Worm (Caenorhabditis elegans) whole organism, young adult: Measurements from ENCODE around the gene T24D5.3.

Experiments
- C17E4.6 ChIP-seq: fragments of 200-800 bp; sonication (Bioruptor generic); IDR thresholded peaks from 2 replicates; pipeline ENCODE4 v1.3.6; 2022; ENCODE audit warnings: missing genetic modification reagents, missing genetic modification characterization, missing compliant biosample characterization
- F10E7.11 ChIP-seq: sonication (generic microtip); optimal IDR thresholded peaks from 2 replicates; lab custom pipeline; 2017; ENCODE audit warnings: mild to moderate bottlenecking, missing genetic modification characterization, moderate library complexity, missing compliant biosample characterization
- F22D6.2 ChIP-seq: sonication (generic microtip); optimal IDR thresholded peaks from 2 replicates; lab custom pipeline; 2016; ENCODE audit warnings: mild to moderate bottlenecking, missing genetic modification characterization, missing compliant biosample characterization
- F39B2.1 ChIP-seq: fragments of 200-800 bp; sonication (Bioruptor generic); IDR thresholded peaks from 2 replicates; pipeline ENCODE4 v1.3.6; 2022; ENCODE audit warnings: missing genetic modification reagents, missing genetic modification characterization, missing compliant biosample characterization
- F49E8.2 ChIP-seq: sonication (generic microtip); optimal IDR thresholded peaks from 3 replicates; lab custom pipeline; 2017; ENCODE audit warnings: missing genetic modification characterization, mild to moderate bottlenecking, missing compliant biosample characterization, antibody characterized with exemption, moderate library complexity; ENCODE audit not compliant: insufficient read depth
- F57A8.1 ChIP-seq: fragments of 200-800 bp; sonication (Bioruptor generic); optimal IDR thresholded peaks from 2 replicates; lab custom pipeline; 2018; ENCODE audit warnings: mild to moderate bottlenecking, missing genetic modification characterization, moderate library complexity, missing compliant biosample characterization
- T07F8.4 ChIP-seq: sonication (generic microtip); optimal IDR thresholded peaks from 2 replicates; lab custom pipeline; 2016; ENCODE audit warnings: mild to moderate bottlenecking, missing genetic modification characterization, moderate library complexity, missing compliant biosample characterization
- T26A5.8 ChIP-seq: sonication (generic microtip); optimal IDR thresholded peaks from 2 replicates; lab custom pipeline; 2016; ENCODE audit warnings: missing genetic modification characterization, missing compliant biosample characterization
- Y53G8AR.9 ChIP-seq: fragments of 200-800 bp; sonication (Bioruptor generic); conservative IDR thresholded peaks from 2 replicates; pipeline ENCODE4 v1.3.6; 2022; ENCODE audit warnings: missing genetic modification reagents, missing genetic modification characterization, missing compliant biosample characterization
- Y56A3A.18 ChIP-seq: fragments of 200-800 bp; sonication (Bioruptor generic); IDR thresholded peaks from 2 replicates; pipeline ENCODE4 v1.3.6; 2022; ENCODE audit warnings: missing genetic modification reagents, missing genetic modification characterization, missing compliant biosample characterization
- Y67H2A.10 ChIP-seq: fragments of 200-800 bp; sonication (Bioruptor generic); conservative IDR thresholded peaks from 2 replicates; pipeline ENCODE4 v1.3.6; 2022; ENCODE audit warnings: missing genetic modification reagents, missing genetic modification characterization, missing compliant biosample characterization
- Y79H2A.3 ChIP-seq: fragments of 200-800 bp; sonication (Bioruptor generic); conservative IDR thresholded peaks from 2 replicates; pipeline ENCODE4 v1.3.6; 2022; ENCODE audit warnings: missing genetic modification reagents, missing genetic modification characterization, missing compliant biosample characterization
- atf-7 ChIP-seq: sonication (generic microtip); optimal IDR thresholded peaks from 2 replicates; lab custom pipeline; 2017; ENCODE audit warnings: mild to moderate bottlenecking, missing genetic modification characterization, missing compliant biosample characterization
- attf-3 ChIP-seq: fragments of 200-800 bp; sonication (Bioruptor generic); conservative IDR thresholded peaks from 2 replicates; pipeline ENCODE4 v1.3.6; 2022; ENCODE audit warnings: missing genetic modification reagents, missing genetic modification characterization, missing compliant biosample characterization
- attf-5 ChIP-seq: fragments of 200-800 bp; sonication (Bioruptor generic); optimal IDR thresholded peaks from 2 replicates; lab custom pipeline; 2018; ENCODE audit warnings: mild to moderate bottlenecking, missing genetic modification characterization, missing compliant biosample characterization
- ceh-100 ChIP-seq: fragments of 200-800 bp; sonication (Bioruptor generic); IDR thresholded peaks from 2 replicates; pipeline ENCODE4 v1.3.6; 2022; ENCODE audit warnings: missing genetic modification reagents, missing genetic modification characterization, missing compliant biosample characterization
- ceh-58 ChIP-seq: fragments of 200-800 bp; sonication (Bioruptor generic); IDR thresholded peaks from 2 replicates; pipeline ENCODE4 v1.3.6; 2022; ENCODE audit warnings: missing genetic modification characterization, missing compliant biosample characterization
- ceh-79 ChIP-seq: sonication (generic microtip); optimal IDR thresholded peaks from 2 replicates; lab custom pipeline; 2017; ENCODE audit warnings: mild to moderate bottlenecking, missing genetic modification characterization, missing compliant biosample characterization
- ceh-91 ChIP-seq: fragments of 200-800 bp; sonication (Bioruptor generic); IDR thresholded peaks from 2 replicates; pipeline ENCODE4 v1.3.6; 2022; ENCODE audit warnings: missing genetic modification reagents, missing genetic modification characterization, missing compliant biosample characterization
- chd-7 ChIP-seq: sonication (generic microtip); optimal IDR thresholded peaks from 2 replicates; lab custom pipeline; 2016; ENCODE audit warnings: mild to moderate bottlenecking, missing genetic modification characterization, moderate library complexity, missing compliant biosample characterization
- dpl-1 ChIP-seq: fragments of 150-350 bp; optimal IDR thresholded peaks from 2 replicates; lab custom pipeline; 2014; ENCODE audit warnings: missing biosample characterization, missing genetic modification reagents, missing genetic modification characterization
- ekl-4 ChIP-seq: fragments of 200-800 bp; sonication (Bioruptor generic); IDR thresholded peaks from 2 replicates; pipeline ENCODE4 v1.3.6; 2022; ENCODE audit warnings: missing genetic modification reagents, missing genetic modification characterization, missing compliant biosample characterization
- gei-17 ChIP-seq: fragments of 200-800 bp; sonication (Bioruptor generic); optimal IDR thresholded peaks from 2 replicates; lab custom pipeline; 2018; ENCODE audit warnings: mild to moderate bottlenecking, missing genetic modification characterization, missing compliant biosample characterization
- him-1 ChIP-seq: sonication (generic microtip); optimal IDR thresholded peaks from 2 replicates; lab custom pipeline; 2016; ENCODE audit warnings: missing genotype, missing genetic modification reagents, missing genetic modification characterization, missing compliant biosample characterization
- hmg-1.2 ChIP-seq: fragments of 200-800 bp; sonication (Bioruptor generic); IDR thresholded peaks from 2 replicates; pipeline ENCODE4 v1.3.6; 2022; ENCODE audit warnings: missing genetic modification reagents, missing genetic modification characterization, missing compliant biosample characterization
- let-526 ChIP-seq: fragments of 200-800 bp; sonication (Bioruptor generic); IDR thresholded peaks from 2 replicates; pipeline ENCODE4 v1.3.6; 2022; ENCODE audit warnings: missing genetic modification reagents, missing genetic modification characterization, missing compliant biosample characterization
- lin-35 ChIP-seq, 3 experiments: fragments of 150-350 bp in 2 of 3; sonication (generic microtip) in 1 of 3; optimal IDR thresholded peaks; 2 replicates each; lab custom pipeline; 2014 to 2018; ENCODE audit warnings: missing biosample characterization in 3 of 3, missing genetic modification characterization in 3 of 3, missing genetic modification reagents in 3 of 3
- lin-40 ChIP-seq: sonication (generic microtip); optimal IDR thresholded peaks from 2 replicates; lab custom pipeline; 2016; ENCODE audit warnings: missing genetic modification characterization, mild to moderate bottlenecking, missing compliant biosample characterization, missing genotype, missing genetic modification reagents
- madf-10 ChIP-seq: sonication (generic microtip); optimal IDR thresholded peaks from 2 replicates; lab custom pipeline; 2016; ENCODE audit warnings: mild to moderate bottlenecking, missing genetic modification characterization, missing compliant biosample characterization
- mes-4 ChIP-seq: sonication (generic microtip); optimal IDR thresholded peaks from 2 replicates; lab custom pipeline; 2016; ENCODE audit warnings: missing genotype, missing genetic modification characterization, missing compliant biosample characterization
- nhr-120 ChIP-seq: fragments of 200-800 bp; sonication (Bioruptor generic); IDR thresholded peaks from 2 replicates; pipeline ENCODE4 v1.3.6; 2022; ENCODE audit warnings: missing genetic modification characterization, missing compliant biosample characterization
- nhr-27 ChIP-seq: fragments of 200-800 bp; sonication (Bioruptor generic); optimal IDR thresholded peaks from 2 replicates; lab custom pipeline; 2018; ENCODE audit warnings: mild to moderate bottlenecking, missing genetic modification characterization, moderate library complexity, missing compliant biosample characterization
- nhr-80 ChIP-seq: sonication (generic microtip); optimal IDR thresholded peaks from 2 replicates; lab custom pipeline; 2016; ENCODE audit warnings: missing genetic modification characterization, missing compliant biosample characterization
- nhr-90 ChIP-seq: sonication (generic microtip); optimal IDR thresholded peaks from 2 replicates; lab custom pipeline; 2016; ENCODE audit warnings: missing genotype, mild to moderate bottlenecking, missing genetic modification characterization, missing compliant biosample characterization
- sdz-38 ChIP-seq: sonication (generic microtip); optimal IDR thresholded peaks from 2 replicates; lab custom pipeline; 2016; ENCODE audit warnings: missing genotype, missing genetic modification characterization, missing compliant biosample characterization
- snpc-1.1 ChIP-seq: sonication (generic microtip); optimal IDR thresholded peaks from 2 replicates; lab custom pipeline; 2017; ENCODE audit warnings: missing genetic modification characterization, mild to moderate bottlenecking, missing compliant biosample characterization, antibody characterized with exemption, moderate library complexity, missing genotype, missing genetic modification reagents; ENCODE audit not compliant: insufficient read depth
- snpc-3.4 ChIP-seq: sonication (generic microtip); optimal IDR thresholded peaks from 2 replicates; lab custom pipeline; 2017; ENCODE audit warnings: missing genetic modification characterization, mild to moderate bottlenecking, missing compliant biosample characterization, antibody characterized with exemption, moderate library complexity, missing genotype, missing genetic modification reagents
- snpc-4 ChIP-seq, 5 experiments: fragments of 150-350 bp in 1 of 5; sonication (generic microtip) in 4 of 5; optimal IDR thresholded peaks; 2 replicates each; lab custom pipeline; 2014 to 2018; ENCODE audit warnings: missing genetic modification characterization in 5 of 5, missing biosample characterization in 3 of 5, antibody characterized with exemption in 2 of 5, mild to moderate bottlenecking in 2 of 5, missing compliant biosample characterization in 2 of 5, missing genotype in 2 of 5, moderate library complexity in 2 of 5, missing genetic modification reagents in 1 of 5
- zfh-2 ChIP-seq: fragments of 200-800 bp; sonication (Bioruptor generic); conservative IDR thresholded peaks from 2 replicates; pipeline ENCODE4 v1.3.6; 2022; ENCODE audit warnings: missing genetic modification reagents, missing genetic modification characterization, missing compliant biosample characterization
- zim-3 ChIP-seq: sonication (generic microtip); optimal IDR thresholded peaks from 2 replicates; lab custom pipeline; 2017; ENCODE audit warnings: mild to moderate bottlenecking, missing genetic modification characterization, moderate library complexity, missing compliant biosample characterization
- ztf-26 ChIP-seq: sonication (generic microtip); optimal IDR thresholded peaks from 2 replicates; lab custom pipeline; 2017; ENCODE audit warnings: missing genetic modification characterization, missing compliant biosample characterization

T24D5.3 gene

DNA sequence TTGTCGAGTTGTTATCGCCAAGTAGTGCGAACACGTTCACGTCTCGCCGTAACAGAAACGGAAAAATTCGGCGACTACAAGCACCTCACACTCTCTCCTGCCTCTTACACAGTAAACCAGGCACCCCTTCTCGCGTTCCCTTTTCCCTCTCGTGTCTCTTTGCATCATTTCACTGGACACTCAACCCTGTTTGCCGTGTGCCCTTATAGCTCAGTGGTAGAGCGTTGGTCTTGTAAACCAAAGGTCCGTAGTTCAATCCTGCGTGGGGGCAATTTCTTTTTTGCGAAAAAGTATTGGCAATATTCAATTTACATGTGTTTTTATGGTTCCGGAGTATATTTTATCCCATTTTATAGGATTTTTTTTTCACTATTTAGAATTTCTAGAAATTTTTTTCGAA lies 16.3 kb upstream of the T24D5.3 start (continued):
- TF ChIP-seq ekl-4 (GFP tag; lab: Robert Waterston, UW) (peak; percentile 86), ceh-58 (GFP tag; lab: Robert Waterston, UW) (peak; percentile 94; the same call in 1 of the 2 replicates), let-526 (GFP tag; lab: Robert Waterston, UW) (peak; percentile 85), nhr-27 (tag; lab: Kevin White, UChicago) (peak; percentile 60), snpc-1.1 (peak; percentile 82), attf-3 (GFP tag; lab: Robert Waterston, UW) (peak; percentile 49), gei-17 (peak; percentile 76), Y53G8AR.9 (GFP tag; lab: Robert Waterston, UW) (peak; percentile 72; the same call in 1 of the 2 replicates), nhr-90 (tag; lab: Kevin White, UChicago) (peak; percentile 92), hmg-1.2 (GFP tag; lab: Robert Waterston, UW) (peak; percentile 88), snpc-3.4 (peak; percentile 85), Y67H2A.10 (GFP tag; lab: Robert Waterston, UW) (peak; percentile 67; the same call in 1 of the 2 replicates), T07F8.4 (tag; lab: Kevin White, UChicago) (peak; percentile 79), zim-3 (tag; lab: Kevin White, UChicago) (peak; percentile 69), nhr-80 (tag; lab: Kevin White, UChicago) (peak; percentile 36), F57A8.1 (GFP tag; lab: Kevin White, UChicago) (peak; percentile 90), ztf-26 (tag; lab: Kevin White, UChicago) (no peak), Y79H2A.3 (GFP tag; lab: Robert Waterston, UW) (no peak), F39B2.1 (GFP tag; lab: Robert Waterston, UW) (0 out of 2 replicates have a peak, but pooled peaks have one; percentile 40), mes-4 (tag; lab: Kevin White, UChicago) (peak; percentile 80), chd-7 (peak; percentile 86), T26A5.8 (peak; percentile 55), ceh-91 (GFP tag; lab: Robert Waterston, UW) (peak; percentile 32; the same call in 1 of the 2 replicates), F49E8.2 (peak; percentile 42), him-1 (tag; lab: Kevin White, UChicago) (peak; percentile 96), F22D6.2 (tag; lab: Kevin White, UChicago) (peak; percentile 46), zfh-2 (no peak), F10E7.11 (tag; lab: Kevin White, UChicago) (peak; percentile 47), Y56A3A.18 (GFP tag; lab: Robert Waterston, UW) (peak; percentile 87; the same call in 1 of the 2 replicates), C17E4.6 (GFP tag; lab: Robert Waterston, UW) (no peak), sdz-38 (tag; lab: Kevin White, UChicago) (peak; percentile 58), ceh-79 (tag; lab: Kevin White, UChicago) (peak; percentile 45), ceh-100 (peak; percentile 50; the same call in 1 of the 2 replicates), attf-5 (GFP tag; lab: Kevin White, UChicago) (peak; percentile 67), lin-40 (no peak), madf-10 (tag; lab: Kevin White, UChicago) (peak; percentile 76), nhr-120 (GFP tag; lab: Robert Waterston, UW) (no peak; the same call in 1 of the 2 replicates), lin-35 (GFP tag; optimal IDR thresholded peaks at IDR 0.05; lab: Kevin White, UChicago) (no peak), snpc-4 (GFP tag; optimal IDR thresholded peaks at IDR 0.05; lab: Kevin White, UChicago) (peak; percentile 84), snpc-4 (tag; optimal IDR thresholded peaks at IDR 0.05; lab: Kevin White, UChicago) (peak in 1 of 4 experiments; percentile 12), atf-7 (tag; lab: Kevin White, UChicago) (peak; percentile 63), dpl-1 (GFP tag; lab: Kevin White, UChicago) (no peak)
